Worm (Caenorhabditis elegans): ENCODE data around the gene twk-45.

The twk-45 gene

DNA sequence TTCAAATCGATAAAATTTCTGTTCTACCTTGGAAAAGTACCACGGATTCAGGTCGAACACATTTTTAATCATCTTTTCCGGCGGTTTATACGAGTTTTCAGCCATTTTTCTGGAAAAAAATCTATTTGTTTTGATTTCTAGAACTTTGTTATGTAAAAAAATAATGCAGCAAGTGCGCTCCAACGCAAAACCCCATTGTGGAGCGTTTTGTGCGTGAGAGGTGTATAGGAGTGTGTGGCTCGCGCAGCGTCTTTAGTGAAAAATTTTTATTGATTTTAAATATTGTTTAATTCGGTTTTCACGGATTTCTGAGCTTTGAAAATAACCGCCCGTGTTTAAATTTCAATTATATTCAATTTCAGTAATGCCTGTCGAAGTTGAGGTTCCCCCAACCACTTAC lies 15.9 kb downstream of the twk-45 start, which contains the start of gene Y71H2AM.20 (continued):
- TF ChIP-seq unc-62 (GFP tag; optimal IDR thresholded peaks at IDR 0.05) = peak; percentile 73
- TF ChIP-seq nhr-23 (tag; optimal IDR thresholded peaks at IDR 0.05) = peak; percentile 97
- no peak for TF ChIP-seq sea-2 (GFP tag; optimal IDR thresholded peaks at IDR 0.05)
- peak; percentile 91 for TF ChIP-seq jun-1 (tag; optimal IDR thresholded peaks at IDR 0.05)
- TF ChIP-seq skn-1 (tag; optimal IDR thresholded peaks at IDR 0.05) = peak; percentile 92
- TF ChIP-seq nhr-25 (tag; optimal IDR thresholded peaks at IDR 0.05) = peak; percentile 92
- TF ChIP-seq ZK546.5 (tag; optimal IDR thresholded peaks at IDR 0.05) = peak; percentile 10
- peak; percentile 100 for TF ChIP-seq lin-15B (tag; optimal IDR thresholded peaks at IDR 0.05)
- no peak for TF ChIP-seq nhr-12 (tag; optimal IDR thresholded peaks at IDR 0.05)
- TF ChIP-seq fkh-10 (GFP tag; optimal IDR thresholded peaks at IDR 0.05) = peak; percentile 91
- TF ChIP-seq pqm-1 (tag; optimal IDR thresholded peaks at IDR 0.05) = peak; percentile 81
- peak; percentile 88 for TF ChIP-seq hmg-11 (tag; optimal IDR thresholded peaks at IDR 0.05)
- TF ChIP-seq unc-39 (tag; optimal IDR thresholded peaks at IDR 0.05) = no peak
- TF ChIP-seq fos-1 (tag; optimal IDR thresholded peaks at IDR 0.05) = peak; percentile 90
- peak; percentile 91 for TF ChIP-seq lsy-12 (tag; optimal IDR thresholded peaks at IDR 0.05)
- no peak for TF ChIP-seq ama-1 (optimal IDR thresholded peaks at IDR 0.05)

DNA sequence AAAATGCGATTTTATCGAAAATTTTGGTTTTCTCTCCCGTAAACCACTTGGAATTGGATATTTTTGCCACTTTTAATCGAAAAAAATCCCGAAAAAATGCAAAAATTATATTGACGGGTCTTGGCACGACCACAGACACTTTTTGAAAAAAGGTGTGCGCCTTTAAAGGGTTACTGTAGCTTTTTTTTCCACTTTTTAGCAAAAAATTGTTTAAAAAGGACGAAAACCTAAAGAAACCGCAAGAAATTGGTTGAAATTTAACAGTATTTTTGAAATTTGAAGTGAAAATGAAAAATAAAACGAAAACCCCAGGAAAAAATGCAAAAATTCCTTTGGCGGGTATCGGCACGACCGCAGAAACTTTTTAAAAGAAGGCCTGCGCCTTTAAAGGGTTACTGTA lies 19.9 kb downstream of the twk-45 start:
- TF ChIP-seq snpc-4 (tag; optimal IDR thresholded peaks at IDR 0.05) (no peak), ama-1 (optimal IDR thresholded peaks at IDR 0.05) (no peak), fos-1 (tag; optimal IDR thresholded peaks at IDR 0.05) (no peak), elt-2 (tag; optimal IDR thresholded peaks at IDR 0.05) (no peak), nhr-67 (tag; optimal IDR thresholded peaks at IDR 0.05) (no peak), jun-1 (tag; optimal IDR thresholded peaks at IDR 0.05) (no peak)

- TF ChIP-seq ceh-9 (tag; optimal IDR thresholded peaks at IDR 0.05) (no peak), pha-4 (tag; optimal IDR thresholded peaks at IDR 0.05) (peak; percentile 59), nhr-23 (tag; optimal IDR thresholded peaks at IDR 0.05) (peak; percentile 5), unc-62 (GFP tag; optimal IDR thresholded peaks at IDR 0.05) (no peak), ceh-28 (tag; optimal IDR thresholded peaks at IDR 0.05) (no peak), lsy-12 (tag; optimal IDR thresholded peaks at IDR 0.05) (no peak), ceh-16 (tag; optimal IDR thresholded peaks at IDR 0.05) (no peak), nfya-1 (tag; optimal IDR thresholded peaks at IDR 0.05; ENCODE audit: insufficient read depth) (peak; percentile 69), aly-2 (tag; optimal IDR thresholded peaks at IDR 0.05) (no peak), ZK546.5 (tag; optimal IDR thresholded peaks at IDR 0.05) (no peak), eor-1 (tag; optimal IDR thresholded peaks at IDR 0.05) (no peak), ceh-82 (tag; optimal IDR thresholded peaks at IDR 0.05) (no peak), fkh-2 (tag; optimal IDR thresholded peaks at IDR 0.05) (no peak), nhr-28 (tag; optimal IDR thresholded peaks at IDR 0.05) (no peak), hmg-11 (tag; optimal IDR thresholded peaks at IDR 0.05) (no peak), nhr-43 (tag; optimal IDR thresholded peaks at IDR 0.05; ENCODE audit: poor library complexity, severe bottlenecking) (no peak), lin-15B (tag; optimal IDR thresholded peaks at IDR 0.05) (peak; percentile 64), elt-1 (tag; optimal IDR thresholded peaks at IDR 0.05) (no peak), nhr-77 (tag; optimal IDR thresholded peaks at IDR 0.05) (no peak), lin-39 (tag; optimal IDR thresholded peaks at IDR 0.05) (no peak), ztf-4 (tag; optimal IDR thresholded peaks at IDR 0.05) (no peak), snpc-4 (tag; optimal IDR thresholded peaks at IDR 0.05) (peak; percentile 19), elt-2 (tag; optimal IDR thresholded peaks at IDR 0.05) (peak; percentile 1), fos-1 (tag; optimal IDR thresholded peaks at IDR 0.05) (no peak), ztf-11 (tag; optimal IDR thresholded peaks at IDR 0.05) (no peak), pqm-1 (tag; optimal IDR thresholded peaks at IDR 0.05) (no peak), nhr-67 (tag; optimal IDR thresholded peaks at IDR 0.05) (no peak), daf-12 (tag; optimal IDR thresholded peaks at IDR 0.05) (no peak), mdl-1 (tag; optimal IDR thresholded peaks at IDR 0.05) (no peak), egl-5 (tag; optimal IDR thresholded peaks at IDR 0.05) (no peak), nhr-237 (tag; optimal IDR thresholded peaks at IDR 0.05) (no peak), mml-1 (tag; optimal IDR thresholded peaks at IDR 0.05) (no peak), zag-1 (tag; optimal IDR thresholded peaks at IDR 0.05) (no peak)
Observed at ce11 chrIII:2780793-2781192, 20.9 kb downstream of the twk-45 start, which contains the start of gene Y71H2AM.6. Gene Y71H2AM.6, plus strand, starts transcription at chrIII:2781056.

Measured in whole organism, L3 larva.